Worm (Caenorhabditis elegans) whole organism, young adult: ENCODE measurements around the gene sptl-3.

Source experiments
- F22D6.2 ChIP-seq: sonication (generic microtip); optimal IDR thresholded peaks from 2 replicates; lab custom pipeline; 2016; ENCODE audit warnings: mild to moderate bottlenecking, missing genetic modification characterization, missing compliant biosample characterization
- F33H1.4 ChIP-seq: fragments of 200-800 bp; sonication (Bioruptor generic); IDR thresholded peaks from 2 replicates; pipeline ENCODE4 v1.3.6; 2022; ENCODE audit warnings: missing genetic modification reagents, missing genetic modification characterization, missing compliant biosample characterization
- F39B2.1 ChIP-seq: fragments of 200-800 bp; sonication (Bioruptor generic); IDR thresholded peaks from 2 replicates; pipeline ENCODE4 v1.3.6; 2022; ENCODE audit warnings: missing genetic modification reagents, missing genetic modification characterization, missing compliant biosample characterization
- F49E8.2 ChIP-seq: sonication (generic microtip); optimal IDR thresholded peaks from 3 replicates; lab custom pipeline; 2017; ENCODE audit warnings: missing genetic modification characterization, mild to moderate bottlenecking, missing compliant biosample characterization, antibody characterized with exemption, moderate library complexity; ENCODE audit not compliant: insufficient read depth
- F57A8.1 ChIP-seq: fragments of 200-800 bp; sonication (Bioruptor generic); optimal IDR thresholded peaks from 2 replicates; lab custom pipeline; 2018; ENCODE audit warnings: mild to moderate bottlenecking, missing genetic modification characterization, moderate library complexity, missing compliant biosample characterization
- K12H6.12 ChIP-seq: fragments of 200-800 bp; sonication (Bioruptor generic); optimal IDR thresholded peaks from 2 replicates; lab custom pipeline; 2018; ENCODE audit warnings: mild to moderate bottlenecking, missing genetic modification characterization, missing compliant biosample characterization
- Y95B8A.8 ChIP-seq: fragments of 200-800 bp; sonication (Bioruptor generic); IDR thresholded peaks from 2 replicates; pipeline ENCODE4 v1.3.6; 2022; ENCODE audit warnings: missing genetic modification reagents, missing genetic modification characterization, missing compliant biosample characterization
- ZK185.1 ChIP-seq: sonication (generic microtip); optimal IDR thresholded peaks from 2 replicates; lab custom pipeline; 2016; ENCODE audit warnings: mild to moderate bottlenecking, missing genetic modification characterization, missing compliant biosample characterization; ENCODE audit not compliant: poor library complexity, severe bottlenecking
- atf-7 ChIP-seq: sonication (generic microtip); optimal IDR thresholded peaks from 2 replicates; lab custom pipeline; 2017; ENCODE audit warnings: mild to moderate bottlenecking, missing genetic modification characterization, missing compliant biosample characterization
- attf-5 ChIP-seq: fragments of 200-800 bp; sonication (Bioruptor generic); optimal IDR thresholded peaks from 2 replicates; lab custom pipeline; 2018; ENCODE audit warnings: mild to moderate bottlenecking, missing genetic modification characterization, missing compliant biosample characterization
- attf-6 ChIP-seq: fragments of 200-800 bp; sonication (Bioruptor generic); IDR thresholded peaks from 2 replicates; pipeline ENCODE4 v1.3.6; 2022; ENCODE audit warnings: missing genetic modification reagents, missing genetic modification characterization, missing compliant biosample characterization
- cebp-1 ChIP-seq, 2 experiments: fragments of 200-800 bp in 1 of 2; sonication (Bioruptor generic) in 1 of 2; sonication (generic microtip) in 1 of 2; IDR thresholded peaks in 1 of 2; optimal IDR thresholded peaks in 1 of 2; 2 replicates each; pipeline versions ENCODE4 v1.3.6 to Lab custom; 2017 to 2022; ENCODE audit warnings: missing compliant biosample characterization in 2 of 2, missing genetic modification characterization in 2 of 2, mild to moderate bottlenecking in 1 of 2, missing genetic modification reagents in 1 of 2, moderate library complexity in 1 of 2
- cebp-2 ChIP-seq: fragments of 200-800 bp; sonication (Bioruptor generic); IDR thresholded peaks from 2 replicates; pipeline ENCODE4 v1.3.6; 2022; ENCODE audit warnings: missing genetic modification characterization, missing compliant biosample characterization
- ceh-100 ChIP-seq: fragments of 200-800 bp; sonication (Bioruptor generic); IDR thresholded peaks from 2 replicates; pipeline ENCODE4 v1.3.6; 2022; ENCODE audit warnings: missing genetic modification reagents, missing genetic modification characterization, missing compliant biosample characterization
- dox-1 ChIP-seq: fragments of 200-800 bp; sonication (Bioruptor generic); IDR thresholded peaks from 2 replicates; pipeline ENCODE4 v1.3.6; 2022; ENCODE audit warnings: missing genetic modification reagents, missing genetic modification characterization, missing compliant biosample characterization
- dpl-1 ChIP-seq: fragments of 150-350 bp; optimal IDR thresholded peaks from 2 replicates; lab custom pipeline; 2014; ENCODE audit warnings: missing biosample characterization, missing genetic modification reagents, missing genetic modification characterization
- efl-1 ChIP-seq: fragments of 150-350 bp; optimal IDR thresholded peaks from 2 replicates; lab custom pipeline; 2014; ENCODE audit warnings: missing biosample characterization, missing genetic modification reagents, missing genetic modification characterization
- egl-18 ChIP-seq: fragments of 200-800 bp; sonication (Bioruptor generic); IDR thresholded peaks from 2 replicates; pipeline ENCODE4 v1.3.6; 2022; ENCODE audit warnings: missing genetic modification reagents, missing genetic modification characterization, missing compliant biosample characterization
- ekl-4 ChIP-seq: fragments of 200-800 bp; sonication (Bioruptor generic); IDR thresholded peaks from 2 replicates; pipeline ENCODE4 v1.3.6; 2022; ENCODE audit warnings: missing genetic modification reagents, missing genetic modification characterization, missing compliant biosample characterization
- him-1 ChIP-seq: sonication (generic microtip); optimal IDR thresholded peaks from 2 replicates; lab custom pipeline; 2016; ENCODE audit warnings: missing genotype, missing genetic modification reagents, missing genetic modification characterization, missing compliant biosample characterization
- hrde-1 ChIP-seq: sonication (generic microtip); optimal IDR thresholded peaks from 2 replicates; lab custom pipeline; 2016; ENCODE audit warnings: missing genetic modification characterization, mild to moderate bottlenecking, missing compliant biosample characterization, moderate library complexity, missing genotype, missing genetic modification reagents, borderline replicate concordance
- lag-1 ChIP-seq: fragments of 200-800 bp; sonication (Bioruptor generic); IDR thresholded peaks from 2 replicates; pipeline ENCODE4 v1.3.6; 2022; ENCODE audit warnings: missing genetic modification reagents, missing genetic modification characterization, missing compliant biosample characterization
- let-607 ChIP-seq, 2 experiments: fragments of 200-800 bp in 1 of 2; sonication (Bioruptor generic) in 1 of 2; sonication (generic microtip) in 1 of 2; optimal IDR thresholded peaks; 2 replicates each; lab custom pipeline; 2016 to 2018; ENCODE audit warnings: mild to moderate bottlenecking in 2 of 2, missing compliant biosample characterization in 2 of 2, missing genetic modification characterization in 2 of 2, moderate library complexity in 2 of 2, missing genotype in 1 of 2
- lin-40 ChIP-seq: sonication (generic microtip); optimal IDR thresholded peaks from 2 replicates; lab custom pipeline; 2016; ENCODE audit warnings: missing genetic modification characterization, mild to moderate bottlenecking, missing compliant biosample characterization, missing genotype, missing genetic modification reagents
- mes-4 ChIP-seq: sonication (generic microtip); optimal IDR thresholded peaks from 2 replicates; lab custom pipeline; 2016; ENCODE audit warnings: missing genotype, missing genetic modification characterization, missing compliant biosample characterization
- nhr-120 ChIP-seq: fragments of 200-800 bp; sonication (Bioruptor generic); IDR thresholded peaks from 2 replicates; pipeline ENCODE4 v1.3.6; 2022; ENCODE audit warnings: missing genetic modification characterization, missing compliant biosample characterization
- nhr-80 ChIP-seq: sonication (generic microtip); optimal IDR thresholded peaks from 2 replicates; lab custom pipeline; 2016; ENCODE audit warnings: missing genetic modification characterization, missing compliant biosample characterization
- nhr-90 ChIP-seq: sonication (generic microtip); optimal IDR thresholded peaks from 2 replicates; lab custom pipeline; 2016; ENCODE audit warnings: missing genotype, mild to moderate bottlenecking, missing genetic modification characterization, missing compliant biosample characterization
- pha-4 ChIP-seq: fragments of 150-350 bp; sonication (generic microtip); optimal IDR thresholded peaks from 2 replicates; lab custom pipeline; 2014; ENCODE audit warnings: missing biosample characterization, missing genetic modification reagents, missing genetic modification characterization
- rec-8 ChIP-seq, 2 experiments: sonication (generic microtip); optimal IDR thresholded peaks; 2 replicates each; lab custom pipeline; 2016; ENCODE audit warnings: mild to moderate bottlenecking in 2 of 2, missing genetic modification characterization in 2 of 2, missing genetic modification reagents in 2 of 2, missing genotype in 2 of 2, missing biosample characterization in 1 of 2, missing compliant biosample characterization in 1 of 2, moderate library complexity in 1 of 2
- repo-1 ChIP-seq: sonication (generic microtip); optimal IDR thresholded peaks from 2 replicates; lab custom pipeline; 2017; ENCODE audit warnings: mild to moderate bottlenecking, missing genetic modification characterization, missing compliant biosample characterization
- rpc-1 ChIP-seq, 2 experiments: fragments of 150-350 bp in 1 of 2; sonication (generic microtip) in 1 of 2; optimal IDR thresholded peaks; 2 replicates each; lab custom pipeline; 2014 to 2018; ENCODE audit warnings: missing biosample characterization in 1 of 2, missing genetic modification characterization in 1 of 2, missing genetic modification reagents in 1 of 2, missing genotype in 1 of 2
- tlf-1 ChIP-seq: fragments of 200-800 bp; sonication (Bioruptor generic); optimal IDR thresholded peaks from 2 replicates; lab custom pipeline; 2018; ENCODE audit warnings: mild to moderate bottlenecking, missing genetic modification characterization, missing compliant biosample characterization
- ztf-3 ChIP-seq: fragments of 200-800 bp; sonication (Bioruptor generic); optimal IDR thresholded peaks from 2 replicates; lab custom pipeline; 2018; ENCODE audit warnings: mild to moderate bottlenecking, missing genetic modification characterization, missing compliant biosample characterization
- ztf-6 ChIP-seq: fragments of 200-800 bp; sonication (Bioruptor generic); IDR thresholded peaks from 2 replicates; pipeline ENCODE4 v1.3.6; 2022; ENCODE audit warnings: missing genetic modification reagents, missing genetic modification characterization, missing compliant biosample characterization

The sptl-3 gene

ce11 chrV:13889516-13889915 is 3.6 kb upstream of the sptl-3 start, which contains the start of gene spp-12:
TSS of gene spp-12 (plus strand) at chrV:13889816.
- no peak for TF ChIP-seq F33H1.4 (GFP tag; lab: Robert Waterston, UW)
- TF ChIP-seq rec-8 (tag; optimal IDR thresholded peaks at IDR 0.05; lab: Kevin White, UChicago), result no peak
- TF ChIP-seq attf-5 (GFP tag; lab: Kevin White, UChicago), result no peak
- TF ChIP-seq rpc-1 (optimal IDR thresholded peaks at IDR 0.05; lab: Kevin White, UChicago), result no peak
- TF ChIP-seq rpc-1 (tag; optimal IDR thresholded peaks at IDR 0.05; lab: Kevin White, UChicago), result no peak
- TF ChIP-seq efl-1 (GFP tag; lab: Kevin White, UChicago), result no peak
- TF ChIP-seq, all 124 proteins: peak for 0

ce11 chrV:13890473-13890872 is 2.7 kb upstream of the sptl-3 start, which contains the start of gene lbp-8:
TSS of gene lbp-8 (plus strand) at chrV:13890773.
- TF ChIP-seq repo-1, result no peak
- no peak for TF ChIP-seq dpl-1
- TF ChIP-seq tlf-1 (GFP tag; lab: Kevin White, UChicago), result no peak
- TF ChIP-seq, all 124 proteins: peak for 0

- TF ChIP-seq nhr-80 (tag; lab: Kevin White, UChicago) (peak; percentile 52), ztf-6 (GFP tag; lab: Robert Waterston, UW) (no peak), lin-40 (no peak), nhr-120 (GFP tag; lab: Robert Waterston, UW) (no peak), egl-18 (no peak), atf-7 (tag; lab: Kevin White, UChicago) (no peak), K12H6.12 (no peak), F57A8.1 (GFP tag; lab: Kevin White, UChicago) (no peak)
Observed at ce11 chrV:13891489-13891888, 1.6 kb upstream of the sptl-3 start.

ce11 chrV:13893583-13893982 is 458 bp downstream of the sptl-3 start:
- no peak for TF ChIP-seq lag-1 (GFP tag; lab: Robert Waterston, UW)
- TF ChIP-seq nhr-80 (tag; lab: Kevin White, UChicago), result peak; percentile 86
- TF ChIP-seq let-607 (tag; optimal IDR thresholded peaks at IDR 0.05; lab: Kevin White, UChicago), result no peak
- no peak for TF ChIP-seq efl-1 (GFP tag; lab: Kevin White, UChicago)
- no peak for TF ChIP-seq cebp-1 (GFP tag; IDR thresholded peaks at IDR 0.05; lab: Robert Waterston, UW)
- peak; percentile 1 for TF ChIP-seq cebp-1 (tag; optimal IDR thresholded peaks at IDR 0.05; lab: Kevin White, UChicago)
- TF ChIP-seq dox-1 (GFP tag; lab: Robert Waterston, UW), result peak; percentile 67
- TF ChIP-seq hrde-1 (tag; lab: Kevin White, UChicago), result no peak

- TF ChIP-seq F22D6.2, result no peak
- no peak for TF ChIP-seq ztf-3 (GFP tag; lab: Kevin White, UChicago)
- peak; percentile 24 for TF ChIP-seq nhr-80 (tag; lab: Kevin White, UChicago)
- no peak for TF ChIP-seq nhr-90 (tag; lab: Kevin White, UChicago)
Observed at ce11 chrV:13898356-13898755, 5.2 kb downstream of the sptl-3 start, which contains the start of gene cyp-35C1. TSS of gene cyp-35C1 (minus strand) at chrV:13898487.

ce11 chrV:13899213-13899612 is 6.1 kb downstream of the sptl-3 start, which contains the start of gene oac-3:
TSS of gene oac-3 (plus strand) at chrV:13899513.
- TF ChIP-seq mes-4 (tag; lab: Kevin White, UChicago) (no peak), Y95B8A.8 (GFP tag; lab: Robert Waterston, UW) (no peak), ceh-100 (GFP tag; lab: Robert Waterston, UW) (no peak), F49E8.2 (tag; lab: Kevin White, UChicago) (no peak), F39B2.1 (no peak), ZK185.1 (tag; lab: Kevin White, UChicago) (no peak), ekl-4 (GFP tag; lab: Robert Waterston, UW) (no peak), cebp-2 (GFP tag; lab: Robert Waterston, UW) (no peak), attf-6 (GFP tag; lab: Robert Waterston, UW) (no peak), pha-4 (tag; lab: Kevin White, UChicago) (no peak), him-1 (tag; lab: Kevin White, UChicago) (no peak)
